Worm (Caenorhabditis elegans) whole organism, young adult: ENCODE data around the gene K09F5.4.

Source experiments
- B0035.1 ChIP-seq: sonication (generic microtip); optimal IDR thresholded peaks from 2 replicates; lab custom pipeline; 2016; ENCODE audit warnings: missing genetic modification characterization, mild to moderate bottlenecking, missing compliant biosample characterization, missing genotype, missing genetic modification reagents
- B0261.1 ChIP-seq: sonication (generic microtip); optimal IDR thresholded peaks from 2 replicates; lab custom pipeline; 2016; ENCODE audit warnings: mild to moderate bottlenecking, missing genetic modification characterization, moderate library complexity, missing compliant biosample characterization
- cebp-2 ChIP-seq: fragments of 200-800 bp; sonication (Bioruptor generic); IDR thresholded peaks from 2 replicates; pipeline ENCODE4 v1.3.6; 2022; ENCODE audit warnings: missing genetic modification characterization, missing compliant biosample characterization
- ceh-40 ChIP-seq: fragments of 200-800 bp; sonication (Bioruptor generic); IDR thresholded peaks from 2 replicates; pipeline ENCODE4 v1.3.6; 2022; ENCODE audit warnings: missing genetic modification characterization, missing compliant biosample characterization
- nfya-1 ChIP-seq: sonication (generic microtip); optimal IDR thresholded peaks from 2 replicates; lab custom pipeline; 2017; ENCODE audit warnings: antibody characterized with exemption, missing compliant biosample characterization, missing genetic modification characterization, borderline replicate concordance; ENCODE audit not compliant: insufficient read depth

DNA sequence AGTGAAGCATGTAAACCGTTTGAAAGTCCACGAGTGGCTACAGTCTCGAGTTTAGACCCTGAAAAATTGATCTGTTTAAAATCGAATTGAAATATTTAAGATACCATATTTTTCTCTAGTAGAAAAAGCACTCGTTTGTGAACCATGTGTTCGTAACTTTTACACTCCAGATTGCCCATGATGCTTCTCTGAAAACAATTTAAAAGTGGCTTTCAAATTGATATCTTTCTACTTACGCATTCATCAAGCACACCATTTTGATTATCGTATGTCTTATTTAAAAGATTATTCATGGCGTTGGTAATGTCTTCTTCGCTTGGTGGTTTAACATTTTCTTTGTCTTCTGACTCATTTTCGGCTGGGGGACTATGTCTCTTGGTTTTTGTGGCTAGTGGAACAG is 23.0 kb upstream of the K09F5.4 start:
- TF ChIP-seq nfya-1 (tag; lab: Kevin White, UChicago) (no peak), ceh-40 (GFP tag; lab: Robert Waterston, UW) (no peak), B0261.1 (tag; lab: Kevin White, UChicago) (no peak), B0035.1 (tag; lab: Kevin White, UChicago) (no peak), cebp-2 (no peak)
